Fruit fly (Drosophila melanogaster) whole organism, embryonic: ENCODE results near the gene IFT43.

ENCODE experiments used
- Asciz ChIP-seq: fragments of 200-800 bp; sonication (Bioruptor generic); optimal IDR thresholded peaks from 2 replicates; lab custom pipeline; 2017; ENCODE audit warnings: missing biosample characterization, mild to moderate bottlenecking, missing genetic modification characterization, missing genetic modification reagents
- CG14860 ChIP-seq: fragments of 200-800 bp; sonication (Bioruptor generic); IDR thresholded peaks from 3 replicates; pipeline ENCODE4 v1.3.6; 2022; ENCODE audit warnings: missing biosample characterization, missing genetic modification characterization; ENCODE audit not compliant: partially characterized antibody
- CG14965 ChIP-seq: fragments of 200-800 bp; sonication (Bioruptor generic); optimal IDR thresholded peaks from 2 replicates; lab custom pipeline; 2016; ENCODE audit warnings: missing biosample characterization, missing genetic modification characterization, borderline replicate concordance
- CG1603 ChIP-seq: fragments of 200-800 bp; sonication (Bioruptor generic); optimal IDR thresholded peaks from 2 replicates; lab custom pipeline; 2019; ENCODE audit warnings: missing biosample characterization, mild to moderate bottlenecking, missing genetic modification characterization, moderate library complexity
- CG1792 ChIP-seq: fragments of 200-800 bp; sonication (Bioruptor generic); optimal IDR thresholded peaks from 2 replicates; lab custom pipeline; 2016; ENCODE audit warnings: missing biosample characterization, missing genetic modification characterization
- CG33213 ChIP-seq: fragments of 200-800 bp; sonication (Bioruptor generic); optimal IDR thresholded peaks from 3 replicates; lab custom pipeline; 2016; ENCODE audit warnings: missing biosample characterization, missing genetic modification characterization
- CG34376 ChIP-seq: fragments of 200-800 bp; sonication (Bioruptor generic); optimal IDR thresholded peaks from 2 replicates; lab custom pipeline; 2018; ENCODE audit warnings: missing biosample characterization, mild to moderate bottlenecking, missing genetic modification characterization
- CG3726 ChIP-seq: fragments of 200-800 bp; sonication (Bioruptor generic); IDR thresholded peaks from 3 replicates; pipeline ENCODE4, ENCODE4 v1.3.6; 2022; ENCODE audit warnings: missing biosample characterization, missing genetic modification characterization
- CG4360 ChIP-seq: fragments of 200-800 bp; sonication (Bioruptor generic); IDR thresholded peaks from 2 replicates; pipeline ENCODE4 v1.3.6; 2022; ENCODE audit warnings: missing biosample characterization, missing genetic modification characterization
- CG4820 ChIP-seq: fragments of 200-800 bp; sonication (Bioruptor generic); optimal IDR thresholded peaks from 3 replicates; lab custom pipeline; 2016; ENCODE audit warnings: missing biosample characterization, missing genetic modification characterization
- CG7745 ChIP-seq: fragments of 200-800 bp; sonication (Bioruptor generic); optimal IDR thresholded peaks from 2 replicates; lab custom pipeline; 2018; ENCODE audit warnings: missing biosample characterization, mild to moderate bottlenecking, missing genetic modification characterization, moderate library complexity
- Dad ChIP-seq: fragments of 200-800 bp; sonication (Bioruptor generic); optimal IDR thresholded peaks from 3 replicates; lab custom pipeline; 2016; ENCODE audit warnings: missing biosample characterization, missing genetic modification characterization
- Deaf1 ChIP-seq: fragments of 200-800 bp; optimal IDR thresholded peaks from 3 replicates; lab custom pipeline; 2019; ENCODE audit warnings: missing biosample characterization, mild to moderate bottlenecking, missing genetic modification characterization, moderate library complexity
- Dp ChIP-seq: fragments of 200-800 bp; sonication (Bioruptor generic); optimal IDR thresholded peaks from 2 replicates; lab custom pipeline; 2018; ENCODE audit warnings: missing biosample characterization, mild to moderate bottlenecking, missing genetic modification characterization, moderate library complexity
- Hr39 ChIP-seq: fragments of >200 bp; optimal IDR thresholded peaks from 2 replicates; lab custom pipeline; 2017
- Kr ChIP-seq: fragments of 200-800 bp; sonication (Bioruptor generic); optimal IDR thresholded peaks from 2 replicates; lab custom pipeline; 2017; ENCODE audit warnings: missing biosample characterization, mild to moderate bottlenecking, missing genetic modification characterization
- Neu2 ChIP-seq: fragments of 200-800 bp; sonication (Bioruptor generic); optimal IDR thresholded peaks from 3 replicates; lab custom pipeline; 2016; ENCODE audit warnings: missing biosample characterization, missing genetic modification characterization, borderline replicate concordance
- Nf-YB ChIP-seq: fragments of 200-800 bp; sonication (Bioruptor generic); optimal IDR thresholded peaks from 3 replicates; lab custom pipeline; 2019; ENCODE audit warnings: missing biosample characterization, mild to moderate bottlenecking, missing genetic modification characterization, moderate library complexity
- Nf-YC ChIP-seq: fragments of 200-800 bp; optimal IDR thresholded peaks from 3 replicates; lab custom pipeline; 2019; ENCODE audit warnings: missing biosample characterization, mild to moderate bottlenecking, missing genetic modification characterization, moderate library complexity
- Ptx1 ChIP-seq: fragments of 200-800 bp; sonication (Bioruptor generic); IDR thresholded peaks from 2 replicates; pipeline ENCODE4 v1.3.6; 2022; ENCODE audit warnings: missing biosample characterization, missing genetic modification characterization
- Ravus ChIP-seq: fragments of 200-800 bp; sonication (Bioruptor generic); IDR thresholded peaks from 2 replicates; pipeline ENCODE4 v1.3.6; 2022; ENCODE audit warnings: missing biosample characterization, missing genetic modification characterization
- Sox100B ChIP-seq: fragments of 200-800 bp; sonication (Bioruptor generic); optimal IDR thresholded peaks from 3 replicates; lab custom pipeline; 2018; ENCODE audit warnings: missing biosample characterization, mild to moderate bottlenecking, missing genetic modification characterization
- Spps ChIP-seq: fragments of 200-800 bp; sonication (Bioruptor generic); optimal IDR thresholded peaks from 2 replicates; lab custom pipeline; 2018; ENCODE audit warnings: missing biosample characterization, mild to moderate bottlenecking, missing genetic modification characterization
- Sry-β ChIP-seq: fragments of 200-800 bp; sonication (Bioruptor generic); optimal IDR thresholded peaks from 2 replicates; lab custom pipeline; 2018; ENCODE audit warnings: missing biosample characterization, mild to moderate bottlenecking, missing genetic modification characterization, moderate library complexity
- Tbp ChIP-seq: fragments of >200 bp; optimal IDR thresholded peaks from 2 replicates; lab custom pipeline; 2018; ENCODE audit warnings: missing biosample characterization, missing genetic modification characterization
- Xbp1 ChIP-seq: fragments of 200-800 bp; sonication (Bioruptor generic); optimal IDR thresholded peaks from 3 replicates; lab custom pipeline; 2016; ENCODE audit warnings: missing biosample characterization, mild to moderate bottlenecking, missing genetic modification characterization
- YL-1 ChIP-seq: fragments of 200-800 bp; sonication (Bioruptor generic); optimal IDR thresholded peaks from 3 replicates; lab custom pipeline; 2017; ENCODE audit warnings: missing biosample characterization, mild to moderate bottlenecking, missing genetic modification characterization
- ase ChIP-seq: fragments of 200-800 bp; sonication (Bioruptor generic); IDR thresholded peaks from 3 replicates; pipeline ENCODE4 v1.3.6; 2022; ENCODE audit warnings: missing biosample characterization, missing genetic modification characterization
- danr ChIP-seq: fragments of 200-800 bp; sonication (Bioruptor generic); IDR thresholded peaks from 2 replicates; pipeline ENCODE4 v1.3.6; 2022; ENCODE audit warnings: missing biosample characterization, missing genetic modification characterization
- ems ChIP-seq: fragments of 200-800 bp; sonication (Bioruptor generic); optimal IDR thresholded peaks from 3 replicates; lab custom pipeline; 2016; ENCODE audit warnings: missing biosample characterization, missing genetic modification characterization
- fd3F ChIP-seq: fragments of 200-800 bp; sonication (Bioruptor generic); optimal IDR thresholded peaks from 2 replicates; lab custom pipeline; 2018; ENCODE audit warnings: missing biosample characterization, mild to moderate bottlenecking, missing genetic modification characterization, moderate library complexity
- knrl ChIP-seq: fragments of 200-800 bp; sonication (Bioruptor generic); IDR thresholded peaks from 3 replicates; pipeline ENCODE4 v1.3.6; 2022; ENCODE audit warnings: missing biosample characterization, missing genetic modification characterization; ENCODE audit not compliant: partially characterized antibody
- lov ChIP-seq, 2 experiments: fragments of 200-800 bp in 1 of 2; fragments of >200 bp in 1 of 2; sonication (Bioruptor generic) in 1 of 2; IDR thresholded peaks in 1 of 2; optimal IDR thresholded peaks in 1 of 2; 2 replicates in 1 of 2; 3 replicates in 1 of 2; pipeline versions ENCODE4 v1.3.6 to Lab custom; 2017 to 2022; ENCODE audit warnings: missing biosample characterization in 1 of 2, missing genetic modification characterization in 1 of 2
- nau ChIP-seq: fragments of 200-800 bp; sonication (Bioruptor generic); optimal IDR thresholded peaks from 3 replicates; lab custom pipeline; 2017; ENCODE audit warnings: missing biosample characterization, mild to moderate bottlenecking, missing genetic modification characterization, missing genetic modification reagents
- nmo ChIP-seq: fragments of 200-800 bp; sonication (Bioruptor generic); optimal IDR thresholded peaks from 2 replicates; lab custom pipeline; 2018; ENCODE audit warnings: missing biosample characterization, mild to moderate bottlenecking, missing genetic modification characterization, moderate library complexity
- pros ChIP-seq: fragments of 200-800 bp; sonication (Bioruptor generic); optimal IDR thresholded peaks from 3 replicates; lab custom pipeline; 2019; ENCODE audit warnings: missing biosample characterization, mild to moderate bottlenecking, missing genetic modification characterization, moderate library complexity
- pum ChIP-seq: fragments of 200-800 bp; sonication (Bioruptor generic); optimal IDR thresholded peaks from 2 replicates; lab custom pipeline; 2016; ENCODE audit warnings: missing biosample characterization, missing genetic modification characterization
- pzg ChIP-seq: fragments of 200-800 bp; sonication (Bioruptor generic); optimal IDR thresholded peaks from 3 replicates; lab custom pipeline; 2018; ENCODE audit warnings: missing biosample characterization, mild to moderate bottlenecking, missing genetic modification characterization, moderate library complexity
- sc ChIP-seq, 3 experiments: fragments of >200 bp in 2 of 3; fragments of 200-800 bp in 1 of 3; sonication (Bioruptor generic) in 1 of 3; optimal IDR thresholded peaks; 2 replicates in 2 of 3; 3 replicates in 1 of 3; lab custom pipeline; 2017; ENCODE audit warnings: mild to moderate bottlenecking in 1 of 3, missing biosample characterization in 1 of 3, missing genetic modification characterization in 1 of 3, missing genetic modification reagents in 1 of 3
- scrt ChIP-seq: fragments of 200-800 bp; sonication (Bioruptor generic); optimal IDR thresholded peaks from 2 replicates; lab custom pipeline; 2018; ENCODE audit warnings: missing biosample characterization, mild to moderate bottlenecking, missing genetic modification characterization, moderate library complexity
- sens ChIP-seq: fragments of 200-800 bp; sonication (Bioruptor generic); peaks from one replicate; lab custom pipeline; 2016; ENCODE audit warnings: missing biosample characterization, missing genetic modification characterization
- seq ChIP-seq: fragments of 200-800 bp; sonication (Bioruptor generic); IDR thresholded peaks from 2 replicates; pipeline ENCODE4 v1.3.6; 2022; ENCODE audit warnings: missing biosample characterization, missing genetic modification characterization
- sqz ChIP-seq: fragments of 200-800 bp; sonication (Bioruptor generic); optimal IDR thresholded peaks from 3 replicates; lab custom pipeline; 2018; ENCODE audit warnings: missing biosample characterization, mild to moderate bottlenecking, missing genetic modification characterization
- stwl ChIP-seq: fragments of 200-800 bp; sonication (Bioruptor generic); optimal IDR thresholded peaks from 3 replicates; lab custom pipeline; 2018; ENCODE audit warnings: missing biosample characterization, mild to moderate bottlenecking, missing genetic modification characterization, moderate library complexity
- toy ChIP-seq: fragments of 200-800 bp; sonication (Bioruptor generic); IDR thresholded peaks from 2 replicates; pipeline ENCODE4 v1.3.6; 2022; ENCODE audit warnings: missing biosample characterization, missing genetic modification characterization
- trem ChIP-seq: fragments of 200-800 bp; optimal IDR thresholded peaks from 3 replicates; lab custom pipeline; 2019; ENCODE audit warnings: missing biosample characterization, mild to moderate bottlenecking, missing genetic modification characterization, moderate library complexity
- tup ChIP-seq: fragments of 200-800 bp; sonication (Bioruptor generic); optimal IDR thresholded peaks from 2 replicates; lab custom pipeline; 2016; ENCODE audit warnings: missing biosample characterization, mild to moderate bottlenecking, missing genetic modification characterization, moderate library complexity

Gene IFT43

DNA sequence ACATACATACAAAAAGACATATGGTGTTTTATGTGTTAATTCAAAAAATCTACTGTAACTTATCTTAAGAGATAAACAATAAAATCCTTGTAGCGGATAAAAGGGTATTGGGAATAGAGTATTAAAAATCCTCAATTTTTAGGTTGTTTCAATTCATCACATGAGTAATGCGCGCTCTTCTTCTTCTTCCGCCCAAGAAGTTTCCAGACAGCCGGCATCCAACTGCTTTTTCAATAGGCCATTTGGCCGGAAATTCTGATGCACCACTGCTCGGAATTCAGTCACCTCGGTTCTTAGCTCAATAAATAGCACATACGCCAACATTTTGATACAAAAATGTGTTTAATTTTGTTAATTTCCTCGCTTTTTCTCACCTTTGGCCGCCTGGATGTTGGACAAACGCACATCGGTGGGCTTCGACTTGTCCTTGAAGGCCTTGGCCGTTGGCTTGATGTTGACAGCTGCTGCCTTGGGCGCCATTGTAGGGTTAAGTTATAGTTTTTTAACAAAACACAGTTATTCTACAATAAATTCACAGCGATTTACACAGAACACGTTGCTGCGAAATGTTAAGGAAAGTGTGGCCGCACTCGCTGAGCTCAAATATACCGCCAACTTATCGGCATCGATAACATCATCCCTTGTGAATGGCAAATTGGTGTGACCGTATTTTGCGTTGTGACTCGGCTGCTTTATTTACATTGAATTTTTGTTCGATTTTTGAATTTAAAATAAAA is 2.3 kb downstream of the IFT43 start, which contains the start of the genes CCT4 and CG6153 (continued):
- TF ChIP-seq Asciz (no peak), fd3F (GFP tag; lab: Kevin White, UChicago) (no peak), CG4820 (no peak), Xbp1 (no peak), Spps (no peak), pzg (GFP tag; lab: Kevin White, UChicago) (peak; percentile 85), Sry-β (peak; percentile 6), toy (GFP tag; lab: Robert Waterston, UW) (no peak), YL-1 (GFP tag; lab: Kevin White, UChicago) (peak; percentile 87), stwl (tag; lab: Kevin White, UChicago) (peak; percentile 71), tup (no peak), CG34376 (GFP tag; lab: Kevin White, UChicago) (no peak), scrt (GFP tag; lab: Kevin White, UChicago) (peak; percentile 74), Deaf1 (no peak), knrl (peak; percentile 48), CG7745 (tag; lab: Kevin White, UChicago) (no peak), CG1603 (tag; lab: Kevin White, UChicago) (peak; percentile 68), Ptx1 (GFP tag; lab: Robert Waterston, UW) (no peak), Dp (peak; percentile 58)
- TF ChIP-seq, all 482 proteins: peak for 60

DNA sequence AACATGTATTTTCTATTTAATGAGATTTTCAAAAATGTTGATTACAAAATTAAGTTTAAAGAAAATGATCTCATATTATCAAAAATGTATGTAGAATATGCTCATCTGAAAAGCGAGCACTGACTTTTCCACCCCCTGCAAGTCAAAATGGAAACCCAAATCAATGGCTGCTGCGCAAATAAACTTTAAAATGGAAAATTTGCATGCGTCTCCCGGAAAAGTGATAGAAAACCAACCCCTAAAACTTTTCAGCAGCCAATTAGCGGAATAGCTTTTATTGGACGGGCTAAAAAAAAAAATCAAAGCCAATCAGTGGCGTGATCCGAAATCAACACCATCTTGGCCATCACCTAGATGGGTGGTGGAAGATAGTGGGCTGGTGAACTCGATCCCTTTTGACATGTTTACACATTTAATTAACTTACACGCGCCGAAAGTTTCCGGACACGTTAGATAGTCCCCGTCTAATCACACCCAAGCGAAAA is 5.5 kb downstream of the IFT43 start:
- TF ChIP-seq Nf-YC (tag; lab: Kevin White, UChicago) (peak; percentile 94), ase (GFP tag; lab: Robert Waterston, UW) (no peak), Nf-YB (GFP tag; lab: Kevin White, UChicago) (peak; percentile 92), seq (GFP tag; lab: Robert Waterston, UW) (peak; percentile 39; the same call in 1 of the 2 replicates), lov (optimal IDR thresholded peaks at IDR 0.05; lab: Kevin White, UChicago) (no peak), lov (GFP tag; IDR thresholded peaks at IDR 0.05; lab: Robert Waterston, UW) (peak; percentile 6; the same call in 1 of the 3 replicates)

DNA sequence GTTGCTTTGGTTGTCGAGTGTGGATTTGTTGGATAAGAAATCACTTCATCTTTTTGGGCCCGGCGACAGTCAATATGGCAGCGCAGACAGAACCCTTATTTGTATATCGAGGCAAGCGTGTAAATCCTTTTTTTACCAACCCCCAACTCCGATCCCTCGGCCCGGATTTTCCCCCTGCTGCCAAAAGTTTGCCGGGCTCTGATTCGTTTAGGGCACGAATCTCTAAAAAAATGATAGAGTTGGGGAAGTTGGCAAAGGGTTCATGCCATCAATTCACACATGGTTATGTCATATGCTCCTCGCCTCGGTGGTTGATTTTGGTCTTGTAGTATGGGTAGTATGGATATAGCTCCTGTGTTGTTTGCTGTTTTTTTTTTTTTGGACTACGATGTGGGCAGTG is 8.0 kb downstream of the IFT43 start:
- peak; percentile 87 for TF ChIP-seq sqz (GFP tag; lab: Kevin White, UChicago)
- TF ChIP-seq nau (GFP tag; lab: Kevin White, UChicago) = no peak
- no peak for TF ChIP-seq CG14965
- no peak for TF ChIP-seq trem
- no peak for TF ChIP-seq CG33213 (GFP tag; lab: Kevin White, UChicago)
- TF ChIP-seq sens (GFP tag; lab: Kevin White, UChicago) = peak; percentile 37
- TF ChIP-seq ems (GFP tag; lab: Kevin White, UChicago) = no peak
- no peak for TF ChIP-seq Tbp (GFP tag; lab: Kevin White, UChicago)
- TF ChIP-seq danr (GFP tag; lab: Robert Waterston, UW) = no peak
- TF ChIP-seq Nf-YC (tag; lab: Kevin White, UChicago) = peak; percentile 90
- TF ChIP-seq Sox100B (GFP tag; lab: Kevin White, UChicago) = no peak
- no peak for TF ChIP-seq Ravus
- TF ChIP-seq CG14860 (GFP tag; lab: Robert Waterston, UW) = no peak
- TF ChIP-seq Hr39 (lab: Kevin White, UChicago) = no peak
- no peak for TF ChIP-seq nmo (GFP tag; lab: Kevin White, UChicago)
- TF ChIP-seq Kr (GFP tag; lab: Kevin White, UChicago) = peak; percentile 47
- TF ChIP-seq Dad (GFP tag; lab: Kevin White, UChicago) = no peak
- no peak for TF ChIP-seq pum (GFP tag; lab: Kevin White, UChicago)
- TF ChIP-seq Neu2 (GFP tag; lab: Kevin White, UChicago) = no peak
- TF ChIP-seq pros (GFP tag; lab: Kevin White, UChicago) = peak; percentile 23
- TF ChIP-seq CG3726 = no peak
- TF ChIP-seq CG1792 (GFP tag; lab: Kevin White, UChicago) = no peak
- no peak for TF ChIP-seq sc (optimal IDR thresholded peaks at IDR 0.05; lab: Kevin White, UChicago)
- no peak for TF ChIP-seq sc (GFP tag; optimal IDR thresholded peaks at IDR 0.05; lab: Kevin White, UChicago)
- no peak for TF ChIP-seq CG4360
